Worm (Caenorhabditis elegans): Measurements from ENCODE around the gene F32D8.2.

ce11 chrV:10880138-10880882 lies 3.3 kb upstream of the F32D8.2 start, which contains the start of gene F32D8.1:
- no peak for TF ChIP-seq nhr-28 (tag; optimal IDR thresholded peaks at IDR 0.05)
- TF ChIP-seq unc-86 (tag; optimal IDR thresholded peaks at IDR 0.05) = no peak
- no peak for TF ChIP-seq lin-13 (GFP tag; optimal IDR thresholded peaks at IDR 0.05)
- TF ChIP-seq unc-62 (GFP tag; optimal IDR thresholded peaks at IDR 0.05) = no peak
- TF ChIP-seq nhr-47 (tag; optimal IDR thresholded peaks at IDR 0.05) = no peak
- TF ChIP-seq fkh-10 (GFP tag; optimal IDR thresholded peaks at IDR 0.05) = no peak
- no peak for TF ChIP-seq ceh-82 (tag; optimal IDR thresholded peaks at IDR 0.05)
- TF ChIP-seq ets-5 (GFP tag; IDR thresholded peaks at IDR 0.05) = no peak
- no peak for TF ChIP-seq lsy-2 (tag; optimal IDR thresholded peaks at IDR 0.05)
- TF ChIP-seq nhr-90 (tag; optimal IDR thresholded peaks at IDR 0.05; ENCODE audit: poor library complexity) = no peak
- no peak for TF ChIP-seq elt-3 (tag; optimal IDR thresholded peaks at IDR 0.05)
- TF ChIP-seq dpl-1 (GFP tag; optimal IDR thresholded peaks at IDR 0.05) = no peak
- TF ChIP-seq ztf-4 (tag; optimal IDR thresholded peaks at IDR 0.05) = no peak
- TF ChIP-seq unc-130 (tag; optimal IDR thresholded peaks at IDR 0.05) = no peak
